Fruit fly (Drosophila melanogaster) whole organism, wandering third instar larva: Measurements from ENCODE around the gene nAChRalpha7.
A peak's percentile ranks its signal among the peaks of the same experiment; 100 is the strongest.

Experiments
- Abd-B ChIP-seq: fragments of >200 bp; optimal IDR thresholded peaks from 2 replicates; lab custom pipeline; 2017; ENCODE audit warnings: missing biosample characterization, missing genetic modification characterization
- CG32264 ChIP-seq: fragments of 200-800 bp; sonication (Bioruptor generic); optimal IDR thresholded peaks from 2 replicates; lab custom pipeline; 2016; ENCODE audit warnings: missing biosample characterization, missing genetic modification characterization
- CG9705 ChIP-seq: fragments of 200-800 bp; sonication (Bioruptor generic); optimal IDR thresholded peaks from 2 replicates; lab custom pipeline; 2018; ENCODE audit warnings: missing biosample characterization, mild to moderate bottlenecking, missing genetic modification characterization
- CrebA ChIP-seq: fragments of 200-800 bp; sonication (Bioruptor generic); optimal IDR thresholded peaks from 2 replicates; lab custom pipeline; 2016; ENCODE audit warnings: missing biosample characterization, mild to moderate bottlenecking, missing genetic modification characterization, borderline replicate concordance
- Dfd ChIP-seq: fragments of >200 bp; optimal IDR thresholded peaks from 2 replicates; lab custom pipeline; 2017; ENCODE audit warnings: missing biosample characterization, missing genetic modification characterization
- Dif ChIP-seq: fragments of 200-275, 200-300 bp; sonication (Bioruptor generic); optimal IDR thresholded peaks from 2 replicates; lab custom pipeline; 2018; ENCODE audit warnings: missing biosample characterization, missing genetic modification characterization; ENCODE audit not compliant: partially characterized antibody
- GATAd ChIP-seq: sonication (Bioruptor generic); optimal IDR thresholded peaks from 2 replicates; lab custom pipeline; 2016; ENCODE audit warnings: missing biosample characterization, missing genetic modification characterization
- HLH106 ChIP-seq: fragments of 200-800 bp; optimal IDR thresholded peaks from 3 replicates; lab custom pipeline; 2019; ENCODE audit warnings: missing biosample characterization, mild to moderate bottlenecking, missing genetic modification characterization, moderate library complexity
- Hnf4 ChIP-seq: fragments of 200-800 bp; sonication (Bioruptor generic); optimal IDR thresholded peaks from 2 replicates; lab custom pipeline; 2016; ENCODE audit warnings: missing biosample characterization, mild to moderate bottlenecking, missing genetic modification characterization
- Hr78 ChIP-seq: fragments of >200 bp; optimal IDR thresholded peaks from 2 replicates; lab custom pipeline; 2017; ENCODE audit warnings: missing biosample characterization, missing genetic modification characterization
- Hr83 ChIP-seq: fragments of 200-300 bp; sonication (Bioruptor generic); optimal IDR thresholded peaks from 2 replicates; lab custom pipeline; 2016; ENCODE audit warnings: missing biosample characterization, mild to moderate bottlenecking, missing genetic modification characterization, moderate library complexity; ENCODE audit not compliant: poor library complexity, severe bottlenecking
- Jra ChIP-seq: sonication (Bioruptor generic); optimal IDR thresholded peaks from 2 replicates; lab custom pipeline; 2016; ENCODE audit warnings: missing biosample characterization, missing genetic modification characterization
- Mio ChIP-seq: sonication (Bioruptor generic); optimal IDR thresholded peaks from 2 replicates; lab custom pipeline; 2016; ENCODE audit warnings: missing biosample characterization, missing genetic modification characterization
- Myc ChIP-seq: fragments of >200 bp; optimal IDR thresholded peaks from 2 replicates; lab custom pipeline; 2017
- N ChIP-seq: fragments of >200 bp; optimal IDR thresholded peaks from 2 replicates; lab custom pipeline; 2018; ENCODE audit warnings: missing biosample characterization, missing external identifiers, missing genetic modification characterization
- OdsH ChIP-seq: fragments of 200-800 bp; sonication (Bioruptor generic); optimal IDR thresholded peaks from 2 replicates; lab custom pipeline; 2016; ENCODE audit warnings: missing biosample characterization, mild to moderate bottlenecking, missing genetic modification characterization
- Rel ChIP-seq, 2 experiments: fragments of 200-800 bp; sonication (Bioruptor generic) in 1 of 2; optimal IDR thresholded peaks; 2 replicates in 1 of 2; 3 replicates in 1 of 2; lab custom pipeline; 2016 to 2019; ENCODE audit warnings: mild to moderate bottlenecking in 2 of 2, missing biosample characterization in 2 of 2, missing genetic modification characterization in 2 of 2, moderate library complexity in 1 of 2
- Sp1 ChIP-seq: fragments of 200-800 bp; sonication (Bioruptor generic); optimal IDR thresholded peaks from 3 replicates; lab custom pipeline; 2019; ENCODE audit warnings: missing biosample characterization, mild to moderate bottlenecking, missing genetic modification characterization, moderate library complexity
- Vsx2 ChIP-seq: fragments of 200-300, 225-300 bp; sonication (Bioruptor generic); optimal IDR thresholded peaks from 2 replicates; lab custom pipeline; 2018; ENCODE audit warnings: missing biosample characterization, missing genetic modification characterization; ENCODE audit not compliant: partially characterized antibody
- br ChIP-seq: fragments of 200-800 bp; sonication (Bioruptor generic); optimal IDR thresholded peaks from 2 replicates; lab custom pipeline; 2016; ENCODE audit warnings: missing biosample characterization, missing genetic modification characterization
- brk ChIP-seq: fragments of 200-800 bp; sonication (Bioruptor generic); optimal IDR thresholded peaks from 2 replicates; lab custom pipeline; 2016; ENCODE audit warnings: missing biosample characterization, mild to moderate bottlenecking, missing genetic modification characterization
- dl ChIP-seq, 2 experiments: fragments of 175-275, 200-275 bp in 1 of 2; fragments of 200-275 bp in 1 of 2; sonication (Bioruptor generic); optimal IDR thresholded peaks; lab custom pipeline; 2018; ENCODE audit warnings: mild to moderate bottlenecking in 2 of 2, missing biosample characterization in 2 of 2, missing genetic modification characterization in 2 of 2, moderate library complexity in 2 of 2; ENCODE audit not compliant: partially characterized antibody in 2 of 2, insufficient read depth in 1 of 2
- dmrt93B ChIP-seq: fragments of 200-800 bp; sonication (Bioruptor generic); optimal IDR thresholded peaks from 2 replicates; lab custom pipeline; 2018; ENCODE audit warnings: missing biosample characterization, mild to moderate bottlenecking, missing genetic modification characterization
- dsf ChIP-seq: sonication (Bioruptor generic); optimal IDR thresholded peaks from 2 replicates; lab custom pipeline; 2016; ENCODE audit warnings: missing biosample characterization, missing genetic modification characterization, borderline replicate concordance
- ey ChIP-seq: fragments of 200-800 bp; sonication (Bioruptor generic); optimal IDR thresholded peaks from 2 replicates; lab custom pipeline; 2016; ENCODE audit warnings: missing biosample characterization, missing genetic modification characterization
- foxo ChIP-seq, 2 experiments: fragments of 200-800 bp; sonication (Bioruptor generic); optimal IDR thresholded peaks; 2 replicates in 1 of 2; 3 replicates in 1 of 2; lab custom pipeline; 2016 to 2017; ENCODE audit warnings: missing biosample characterization in 2 of 2, missing genetic modification characterization in 2 of 2
- fru ChIP-seq: fragments of 200-800 bp; sonication (Bioruptor generic); optimal IDR thresholded peaks from 3 replicates; lab custom pipeline; 2016; ENCODE audit warnings: missing biosample characterization, mild to moderate bottlenecking, missing genetic modification characterization
- h ChIP-seq: fragments of 200-800 bp; sonication (Bioruptor generic); optimal IDR thresholded peaks from 3 replicates; lab custom pipeline; 2016; ENCODE audit warnings: missing biosample characterization, mild to moderate bottlenecking, missing genetic modification characterization
- jim ChIP-seq: fragments of 175-275, 200-325 bp; sonication (Bioruptor generic); optimal IDR thresholded peaks from 2 replicates; lab custom pipeline; 2016; ENCODE audit warnings: missing biosample characterization, mild to moderate bottlenecking, missing genetic modification characterization
- lola ChIP-seq: fragments of >200 bp; optimal IDR thresholded peaks from 2 replicates; lab custom pipeline; 2017; ENCODE audit warnings: missing biosample characterization, missing genetic modification characterization
- pan ChIP-seq: fragments of >200 bp; optimal IDR thresholded peaks from 2 replicates; lab custom pipeline; 2017
- psq ChIP-seq: fragments of 200-800 bp; sonication (Bioruptor generic); optimal IDR thresholded peaks from 3 replicates; lab custom pipeline; 2017; ENCODE audit warnings: missing biosample characterization, mild to moderate bottlenecking, missing genetic modification characterization, moderate library complexity
- rgr ChIP-seq: fragments of 200-800 bp; sonication (Bioruptor generic); optimal IDR thresholded peaks from 3 replicates; lab custom pipeline; 2016; ENCODE audit warnings: missing biosample characterization, mild to moderate bottlenecking, missing genetic modification characterization
- sage ChIP-seq: fragments of 200-800 bp; sonication (Bioruptor generic); optimal IDR thresholded peaks from 2 replicates; lab custom pipeline; 2016; ENCODE audit warnings: missing biosample characterization, mild to moderate bottlenecking, missing genetic modification characterization
- sv ChIP-seq: fragments of 200-800 bp; sonication (Bioruptor generic); optimal IDR thresholded peaks from 3 replicates; lab custom pipeline; 2016; ENCODE audit warnings: missing biosample characterization, missing genetic modification characterization
- tai ChIP-seq: sonication (Bioruptor generic); optimal IDR thresholded peaks from 2 replicates; lab custom pipeline; 2016; ENCODE audit warnings: missing biosample characterization, missing genetic modification characterization
- usp ChIP-seq: fragments of >200 bp; optimal IDR thresholded peaks from 2 replicates; lab custom pipeline; 2017; ENCODE audit warnings: missing biosample characterization, missing genetic modification characterization
- woc ChIP-seq: sonication (Bioruptor generic); optimal IDR thresholded peaks from 2 replicates; lab custom pipeline; 2016; ENCODE audit warnings: missing biosample characterization, mild to moderate bottlenecking, missing genetic modification characterization

Gene nAChRalpha7

DNA sequence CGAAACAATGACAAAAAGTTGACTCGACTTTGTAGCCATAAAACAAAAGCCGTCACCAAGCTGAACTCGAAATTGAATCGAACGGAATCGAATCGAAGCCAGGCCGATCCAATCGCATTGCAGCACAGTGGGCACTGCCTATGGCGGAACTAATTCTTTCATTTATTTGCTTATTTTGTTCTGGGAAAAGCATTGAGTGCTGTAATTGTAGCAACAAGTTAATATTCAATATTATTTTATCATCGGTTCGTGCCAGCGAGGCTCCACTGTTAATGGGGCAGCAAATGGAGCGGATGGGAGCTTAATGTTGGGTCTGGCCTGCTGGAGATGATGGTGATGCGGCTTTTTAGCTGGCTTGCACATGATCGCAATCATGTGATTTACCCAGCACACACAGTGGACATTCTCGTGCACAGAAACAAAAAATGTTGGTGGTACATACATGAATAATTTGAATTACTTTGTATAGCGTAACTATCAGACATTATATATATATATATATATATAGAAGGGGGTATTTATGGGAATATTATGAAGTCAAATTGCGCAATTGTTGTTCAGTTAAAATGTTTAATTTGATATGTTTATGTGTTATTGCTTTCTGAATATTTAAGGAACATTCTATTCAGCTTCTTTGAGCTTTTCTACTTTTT lies 58.8 kb downstream of the nAChRalpha7 start:
- TF ChIP-seq sv (GFP tag; lab: Kevin White, UChicago) (peak; percentile 80), jim (GFP tag; lab: Kevin White, UChicago) (peak; percentile 90), tai (GFP tag; lab: Kevin White, UChicago) (peak; percentile 97), GATAd (GFP tag; lab: Kevin White, UChicago) (peak; percentile 93), dmrt93B (GFP tag; lab: Kevin White, UChicago) (peak; percentile 96), ey (GFP tag; lab: Kevin White, UChicago) (peak; percentile 98), brk (GFP tag; lab: Kevin White, UChicago) (peak; percentile 92), CG32264 (GFP tag; lab: Kevin White, UChicago) (peak; percentile 97), Hnf4 (peak; percentile 99), HLH106 (peak; percentile 98), Mio (peak; percentile 78), Abd-B (GFP tag; lab: Kevin White, UChicago) (no peak), dl (GFP tag; optimal IDR thresholded peaks at IDR 0.05; lab: Kevin White, UChicago; ENCODE audit: insufficient read depth in 1 of 2, partially characterized antibody in 2 of 2) (no peak), usp (GFP tag; lab: Kevin White, UChicago) (no peak), Vsx2 (GFP tag; lab: Kevin White, UChicago) (no peak), woc (GFP tag; lab: Kevin White, UChicago) (peak; percentile 98), fru (peak; percentile 98), pan (lab: Kevin White, UChicago) (no peak), br (GFP tag; lab: Kevin White, UChicago) (peak; percentile 98), rgr (GFP tag; lab: Kevin White, UChicago) (peak; percentile 97), lola (GFP tag; lab: Kevin White, UChicago) (no peak), Dfd (GFP tag; lab: Kevin White, UChicago) (no peak), h (GFP tag; lab: Kevin White, UChicago) (peak; percentile 98), psq (peak; percentile 92), CG9705 (peak; percentile 97), foxo (GFP tag; optimal IDR thresholded peaks at IDR 0.05; lab: Kevin White, UChicago) (peak; percentile 92 to 98), N (GFP tag; lab: Kevin White, UChicago) (no peak), Dif (GFP tag; lab: Kevin White, UChicago) (no peak), CrebA (peak; percentile 82), sage (GFP tag; lab: Kevin White, UChicago) (peak; percentile 97), Myc (no peak), dsf (GFP tag; lab: Kevin White, UChicago) (peak; percentile 87), Hr78 (no peak), Jra (GFP tag; lab: Kevin White, UChicago) (peak; percentile 95), Hr83 (GFP tag; lab: Kevin White, UChicago) (peak; percentile 95), Sp1 (GFP tag; lab: Kevin White, UChicago) (peak; percentile 96), OdsH (GFP tag; lab: Kevin White, UChicago) (peak; percentile 94), Rel (GFP tag; optimal IDR thresholded peaks at IDR 0.05; lab: Kevin White, UChicago) (peak; percentile 92), Rel (tag; optimal IDR thresholded peaks at IDR 0.05; lab: Kevin White, UChicago) (peak; percentile 91)

DNA sequence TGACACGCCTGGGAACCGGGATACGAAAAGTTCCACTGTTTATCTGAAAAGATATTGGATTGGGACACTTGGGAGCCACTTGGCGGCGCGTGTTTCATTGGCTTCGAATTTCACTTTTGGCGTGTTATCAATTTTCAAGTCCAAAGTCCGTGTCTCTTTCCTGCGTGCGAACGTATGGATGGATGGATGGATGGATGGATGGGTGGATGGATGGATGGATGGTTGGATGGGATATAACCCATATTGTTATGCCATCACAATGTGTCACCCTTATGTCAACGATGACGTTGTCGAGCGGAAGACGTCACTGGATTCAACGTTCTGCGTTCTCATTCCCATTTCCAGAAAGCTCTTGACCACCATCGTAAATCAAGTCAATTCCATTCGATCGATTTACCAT lies 60.5 kb downstream of the nAChRalpha7 start:
- TF ChIP-seq Abd-B (GFP tag; lab: Kevin White, UChicago) (no peak), rgr (GFP tag; lab: Kevin White, UChicago) (no peak), jim (GFP tag; lab: Kevin White, UChicago) (no peak), fru (no peak), CG9705 (no peak), dl (GFP tag; optimal IDR thresholded peaks at IDR 0.05; lab: Kevin White, UChicago; ENCODE audit: insufficient read depth in 1 of 2, partially characterized antibody in 2 of 2) (no peak), Hnf4 (no peak), Dif (GFP tag; lab: Kevin White, UChicago) (no peak), foxo (GFP tag; optimal IDR thresholded peaks at IDR 0.05; lab: Kevin White, UChicago) (no peak), CG32264 (GFP tag; lab: Kevin White, UChicago) (no peak), psq (no peak), lola (GFP tag; lab: Kevin White, UChicago) (no peak), CrebA (no peak)
